Worm (Caenorhabditis elegans) whole organism, late embryonic: ENCODE data around the gene nspg-1.

ENCODE experiments used
- C08G9.2 ChIP-seq: sonication (generic microtip); optimal IDR thresholded peaks from 2 replicates; lab custom pipeline; 2016; ENCODE audit warnings: mild to moderate bottlenecking, missing genetic modification characterization, moderate library complexity, missing compliant biosample characterization
- C38D4.7 ChIP-seq: fragments of 200-800 bp; sonication (Bioruptor generic); optimal IDR thresholded peaks from 2 replicates; lab custom pipeline; 2018; ENCODE audit warnings: mild to moderate bottlenecking, missing genetic modification characterization, moderate library complexity, missing compliant biosample characterization
- K02D7.2 ChIP-seq: sonication (generic microtip); optimal IDR thresholded peaks from 2 replicates; lab custom pipeline; 2017; ENCODE audit warnings: mild to moderate bottlenecking, missing genetic modification characterization, missing compliant biosample characterization
- K09A11.1 ChIP-seq: sonication (generic microtip); optimal IDR thresholded peaks from 2 replicates; lab custom pipeline; 2017; ENCODE audit warnings: antibody characterized with exemption, mild to moderate bottlenecking, missing genetic modification characterization, missing compliant biosample characterization; ENCODE audit not compliant: insufficient read depth
- T23F11.4 ChIP-seq: fragments of 200-800 bp; sonication (Bioruptor generic); optimal IDR thresholded peaks from 2 replicates; lab custom pipeline; 2018; ENCODE audit warnings: mild to moderate bottlenecking, missing genetic modification characterization, missing compliant biosample characterization
- Y22D7AL.16 ChIP-seq: sonication (generic microtip); optimal IDR thresholded peaks from 2 replicates; lab custom pipeline; 2016; ENCODE audit warnings: missing genetic modification characterization, missing compliant biosample characterization
- ahr-1 ChIP-seq: sonication (generic microtip); optimal IDR thresholded peaks from 2 replicates; lab custom pipeline; 2016; ENCODE audit warnings: missing genetic modification characterization, missing compliant biosample characterization
- ama-1 ChIP-seq: fragments of 150-350 bp; optimal IDR thresholded peaks from 2 replicates; lab custom pipeline; 2014
- ceh-14 ChIP-seq: sonication (generic microtip); optimal IDR thresholded peaks from 2 replicates; lab custom pipeline; 2016; ENCODE audit warnings: missing genotype, missing genetic modification characterization, missing compliant biosample characterization
- ceh-19 ChIP-seq: fragments of 200-800 bp; sonication (Bioruptor generic); optimal IDR thresholded peaks from 2 replicates; lab custom pipeline; 2018; ENCODE audit warnings: mild to moderate bottlenecking, missing genetic modification characterization, missing compliant biosample characterization
- ceh-2 ChIP-seq: sonication (generic microtip); optimal IDR thresholded peaks from 2 replicates; lab custom pipeline; 2016; ENCODE audit warnings: missing genotype, missing genetic modification characterization, missing compliant biosample characterization
- ceh-22 ChIP-seq: sonication (generic microtip); optimal IDR thresholded peaks from 2 replicates; lab custom pipeline; 2017; ENCODE audit warnings: missing biosample characterization, missing genetic modification characterization
- ceh-24 ChIP-seq: sonication (generic microtip); optimal IDR thresholded peaks from 2 replicates; lab custom pipeline; 2016; ENCODE audit warnings: mild to moderate bottlenecking, missing genetic modification characterization, missing compliant biosample characterization
- ceh-30 ChIP-seq: fragments of 150-350 bp; optimal IDR thresholded peaks from 2 replicates; lab custom pipeline; 2014; ENCODE audit warnings: missing biosample characterization, missing genetic modification characterization
- ceh-31 ChIP-seq: sonication (generic microtip); optimal IDR thresholded peaks from 2 replicates; lab custom pipeline; 2016; ENCODE audit warnings: missing genetic modification characterization, missing compliant biosample characterization
- ceh-34 ChIP-seq: sonication (generic microtip); optimal IDR thresholded peaks from 2 replicates; lab custom pipeline; 2016; ENCODE audit warnings: mild to moderate bottlenecking, missing genetic modification characterization, missing compliant biosample characterization
- ceh-45 ChIP-seq: fragments of 200-800 bp; sonication (Bioruptor generic); IDR thresholded peaks from 2 replicates; pipeline ENCODE4 v1.3.6; 2022; ENCODE audit warnings: missing genetic modification reagents, missing genetic modification characterization, missing compliant biosample characterization
- ceh-48 ChIP-seq: sonication (generic microtip); optimal IDR thresholded peaks from 2 replicates; lab custom pipeline; 2016; ENCODE audit warnings: missing genetic modification characterization, inconsistent platforms, missing compliant biosample characterization
- ceh-6 ChIP-seq: fragments of 200-800 bp; sonication (Bioruptor generic); optimal IDR thresholded peaks from 2 replicates; lab custom pipeline; 2018; ENCODE audit warnings: mild to moderate bottlenecking, missing genetic modification characterization, missing compliant biosample characterization
- ceh-9 ChIP-seq: sonication (generic microtip); optimal IDR thresholded peaks from 2 replicates; lab custom pipeline; 2016; ENCODE audit warnings: mild to moderate bottlenecking, missing genetic modification characterization, inconsistent platforms, missing compliant biosample characterization
- che-1 ChIP-seq: sonication (generic microtip); optimal IDR thresholded peaks from 2 replicates; lab custom pipeline; 2016; ENCODE audit warnings: mild to moderate bottlenecking, missing genetic modification characterization, missing compliant biosample characterization
- dmd-4 ChIP-seq: sonication (generic microtip); optimal IDR thresholded peaks from 2 replicates; lab custom pipeline; 2016; ENCODE audit warnings: borderline replicate concordance, missing genetic modification characterization, missing compliant biosample characterization
- dve-1 ChIP-seq: sonication (generic microtip); optimal IDR thresholded peaks from 2 replicates; lab custom pipeline; 2017; ENCODE audit warnings: antibody characterized with exemption, mild to moderate bottlenecking, missing genetic modification characterization, missing compliant biosample characterization
- elt-4 ChIP-seq: sonication (generic microtip); optimal IDR thresholded peaks from 2 replicates; lab custom pipeline; 2016; ENCODE audit warnings: missing genetic modification characterization, missing compliant biosample characterization
- ets-4 ChIP-seq: sonication (generic microtip); optimal IDR thresholded peaks from 2 replicates; lab custom pipeline; 2016; ENCODE audit warnings: missing genetic modification characterization, missing compliant biosample characterization
- eyg-1 ChIP-seq: sonication (generic microtip); optimal IDR thresholded peaks from 2 replicates; lab custom pipeline; 2016; ENCODE audit warnings: missing genotype, missing genetic modification characterization, missing compliant biosample characterization
- gmeb-2 ChIP-seq: sonication (generic microtip); optimal IDR thresholded peaks from 2 replicates; lab custom pipeline; 2016; ENCODE audit warnings: missing genetic modification characterization, inconsistent platforms, missing compliant biosample characterization
- hlh-30 ChIP-seq: sonication (generic microtip); optimal IDR thresholded peaks from 2 replicates; lab custom pipeline; 2017; ENCODE audit warnings: antibody characterized with exemption, missing genetic modification characterization, missing compliant biosample characterization; ENCODE audit not compliant: insufficient read depth
- hlh-6 ChIP-seq: sonication (generic microtip); optimal IDR thresholded peaks from 2 replicates; lab custom pipeline; 2016; ENCODE audit warnings: missing genotype, missing genetic modification characterization, missing compliant biosample characterization
- lim-6 ChIP-seq: sonication (generic microtip); optimal IDR thresholded peaks from 2 replicates; lab custom pipeline; 2016; ENCODE audit warnings: missing genetic modification characterization, missing compliant biosample characterization
- lin-11 ChIP-seq: fragments of 200-800 bp; sonication (Bioruptor generic); optimal IDR thresholded peaks from 2 replicates; lab custom pipeline; 2018; ENCODE audit warnings: mild to moderate bottlenecking, missing genetic modification characterization, missing compliant biosample characterization
- mec-3 ChIP-seq: sonication (generic microtip); optimal IDR thresholded peaks from 2 replicates; lab custom pipeline; 2016; ENCODE audit warnings: borderline replicate concordance, missing genetic modification characterization, missing compliant biosample characterization
- nfya-1 ChIP-seq: sonication (generic microtip); optimal IDR thresholded peaks from 2 replicates; lab custom pipeline; 2017; ENCODE audit warnings: missing genetic modification characterization, mild to moderate bottlenecking, missing compliant biosample characterization, antibody characterized with exemption, moderate library complexity
- nhr-11 ChIP-seq: fragments of 150-350 bp; optimal IDR thresholded peaks from 2 replicates; lab custom pipeline; 2014; ENCODE audit warnings: missing biosample characterization, missing genetic modification characterization
- nhr-232 ChIP-seq: sonication (generic microtip); optimal IDR thresholded peaks from 2 replicates; lab custom pipeline; 2016; ENCODE audit warnings: missing genetic modification characterization, missing compliant biosample characterization
- npax-4 ChIP-seq: sonication (generic microtip); optimal IDR thresholded peaks from 2 replicates; lab custom pipeline; 2016; ENCODE audit warnings: missing genetic modification characterization, missing compliant biosample characterization
- pag-3 ChIP-seq: sonication (generic microtip); optimal IDR thresholded peaks from 2 replicates; lab custom pipeline; 2016; ENCODE audit warnings: missing compliant biosample characterization, missing genetic modification characterization, borderline replicate concordance
- pat-9 ChIP-seq: fragments of 200-800 bp; sonication (Bioruptor generic); optimal IDR thresholded peaks from 2 replicates; lab custom pipeline; 2018; ENCODE audit warnings: mild to moderate bottlenecking, missing genetic modification characterization, moderate library complexity, missing compliant biosample characterization
- pax-1 ChIP-seq: fragments of 150-350 bp; optimal IDR thresholded peaks from 2 replicates; lab custom pipeline; 2014; ENCODE audit warnings: missing biosample characterization, missing genetic modification characterization
- pha-2 ChIP-seq: sonication (generic microtip); optimal IDR thresholded peaks from 2 replicates; lab custom pipeline; 2017; ENCODE audit warnings: mild to moderate bottlenecking, missing genetic modification characterization, missing compliant biosample characterization
- pha-4 ChIP-seq: fragments of 150-350 bp; optimal IDR thresholded peaks from 2 replicates; lab custom pipeline; 2018; ENCODE audit warnings: missing biosample characterization, missing genetic modification reagents, missing genetic modification characterization
- pqm-1 ChIP-seq: sonication (generic microtip); optimal IDR thresholded peaks from 2 replicates; lab custom pipeline; 2016; ENCODE audit warnings: missing genetic modification characterization, missing compliant biosample characterization
- ref-2 ChIP-seq: sonication (generic microtip); optimal IDR thresholded peaks from 2 replicates; lab custom pipeline; 2016; ENCODE audit warnings: missing genetic modification characterization, missing compliant biosample characterization
- rnt-1 ChIP-seq: sonication (generic microtip); optimal IDR thresholded peaks from 2 replicates; lab custom pipeline; 2016; ENCODE audit warnings: missing genetic modification characterization, missing compliant biosample characterization
- sox-2 ChIP-seq: fragments of 200-800 bp; sonication (Bioruptor generic); IDR thresholded peaks from 2 replicates; pipeline ENCODE4 v1.3.6; 2022; ENCODE audit warnings: missing genetic modification reagents, missing genetic modification characterization, missing compliant biosample characterization
- sox-4 ChIP-seq: sonication (generic microtip); optimal IDR thresholded peaks from 2 replicates; lab custom pipeline; 2017; ENCODE audit warnings: mild to moderate bottlenecking, missing genetic modification characterization, inconsistent platforms, missing compliant biosample characterization
- syd-9 ChIP-seq: sonication (generic microtip); optimal IDR thresholded peaks from 2 replicates; lab custom pipeline; 2016; ENCODE audit warnings: mild to moderate bottlenecking, missing genetic modification characterization, moderate library complexity, missing compliant biosample characterization
- tbx-2 ChIP-seq: sonication (generic microtip); optimal IDR thresholded peaks from 2 replicates; lab custom pipeline; 2016; ENCODE audit warnings: missing genetic modification characterization, missing compliant biosample characterization
- tbx-7 ChIP-seq: sonication (generic microtip); optimal IDR thresholded peaks from 2 replicates; lab custom pipeline; 2016; ENCODE audit warnings: missing genotype, missing genetic modification characterization, missing compliant biosample characterization
- ttx-3 ChIP-seq: sonication (generic microtip); optimal IDR thresholded peaks from 2 replicates; lab custom pipeline; 2016; ENCODE audit warnings: missing genetic modification reagents, missing genetic modification characterization, missing compliant biosample characterization
- unc-55 ChIP-seq: sonication (generic microtip); optimal IDR thresholded peaks from 2 replicates; lab custom pipeline; 2017; ENCODE audit warnings: missing biosample characterization, missing genetic modification reagents, missing genetic modification characterization
- unc-86 ChIP-seq: sonication (generic microtip); optimal IDR thresholded peaks from 2 replicates; lab custom pipeline; 2016; ENCODE audit warnings: missing genetic modification characterization, missing compliant biosample characterization
- zip-5 ChIP-seq: sonication (generic microtip); optimal IDR thresholded peaks from 2 replicates; lab custom pipeline; 2016; ENCODE audit warnings: missing genetic modification characterization, missing compliant biosample characterization
- ztf-16 ChIP-seq: sonication (generic microtip); optimal IDR thresholded peaks from 2 replicates; lab custom pipeline; 2017; ENCODE audit warnings: missing genetic modification characterization, missing compliant biosample characterization

Gene nspg-1

ce11 chrV:12869948-12870347 is 2.1 kb upstream of the nspg-1 start, which contains the start of gene T07F10.3:
Gene T07F10.3 (minus strand): TSS chrV:12870045.
- no peak for TF ChIP-seq T23F11.4
- peak; percentile 79 for TF ChIP-seq ceh-14 (tag; lab: Kevin White, UChicago)
- TF ChIP-seq ceh-2 (tag; lab: Kevin White, UChicago) = peak; percentile 96
- TF ChIP-seq ama-1 = no peak
- no peak for TF ChIP-seq unc-55 (GFP tag; lab: Kevin White, UChicago)
- TF ChIP-seq Y22D7AL.16 (tag; lab: Kevin White, UChicago) = peak; percentile 35
- TF ChIP-seq elt-4 (tag; lab: Kevin White, UChicago) = no peak
- no peak for TF ChIP-seq syd-9
- TF ChIP-seq tbx-7 (tag; lab: Kevin White, UChicago) = peak; percentile 98
- TF ChIP-seq eyg-1 (tag; lab: Kevin White, UChicago) = no peak
- TF ChIP-seq ttx-3 (tag; lab: Kevin White, UChicago) = peak; percentile 21
- TF ChIP-seq lim-6 (tag; lab: Kevin White, UChicago) = peak; percentile 86
- no peak for TF ChIP-seq ceh-6 (GFP tag; lab: Kevin White, UChicago)
- no peak for TF ChIP-seq sox-4 (tag; lab: Kevin White, UChicago)
- no peak for TF ChIP-seq dve-1
- peak; percentile 99 for TF ChIP-seq ceh-31
- TF ChIP-seq K09A11.1 (tag; lab: Kevin White, UChicago) = no peak
- TF ChIP-seq ets-4 (tag; lab: Kevin White, UChicago) = peak; percentile 99
- no peak for TF ChIP-seq sox-2 (GFP tag; lab: Robert Waterston, UW)
- peak; percentile 99 for TF ChIP-seq C08G9.2 (tag; lab: Kevin White, UChicago)
- TF ChIP-seq lin-11 = no peak
- no peak for TF ChIP-seq npax-4 (tag; lab: Kevin White, UChicago)
- peak; percentile 94 for TF ChIP-seq mec-3 (tag; lab: Kevin White, UChicago)
- no peak for TF ChIP-seq ceh-9 (tag; lab: Kevin White, UChicago)
- TF ChIP-seq ref-2 (tag; lab: Kevin White, UChicago) = peak; percentile 96
- TF ChIP-seq ceh-19 = no peak
- no peak for TF ChIP-seq C38D4.7 (GFP tag; lab: Kevin White, UChicago)
- TF ChIP-seq nhr-11 = no peak
- TF ChIP-seq ceh-22 (tag; lab: Kevin White, UChicago) = no peak
- TF ChIP-seq ztf-16 (tag; lab: Kevin White, UChicago) = peak; percentile 22
- no peak for TF ChIP-seq dmd-4 (tag; lab: Kevin White, UChicago)
- TF ChIP-seq pag-3 (tag; lab: Kevin White, UChicago) = no peak
- no peak for TF ChIP-seq hlh-30
- peak; percentile 18 for TF ChIP-seq gmeb-2 (tag; lab: Kevin White, UChicago)
- peak; percentile 35 for TF ChIP-seq nfya-1 (tag; lab: Kevin White, UChicago)
- TF ChIP-seq tbx-2 = peak; percentile 97
- TF ChIP-seq K02D7.2 = no peak
- no peak for TF ChIP-seq pax-1 (tag; lab: Kevin White, UChicago)
- peak; percentile 62 for TF ChIP-seq ceh-34 (tag; lab: Kevin White, UChicago)
- peak; percentile 50 for TF ChIP-seq hlh-6 (tag; lab: Kevin White, UChicago)
- TF ChIP-seq pqm-1 = peak; percentile 74
- TF ChIP-seq ceh-24 (tag; lab: Kevin White, UChicago) = no peak
- TF ChIP-seq ahr-1 (tag; lab: Kevin White, UChicago) = peak; percentile 66
- peak; percentile 92 for TF ChIP-seq zip-5 (tag; lab: Kevin White, UChicago)
- TF ChIP-seq pha-2 (tag; lab: Kevin White, UChicago) = no peak
- no peak for TF ChIP-seq ceh-45 (GFP tag; lab: Robert Waterston, UW)
- peak; percentile 81 for TF ChIP-seq rnt-1 (tag; lab: Kevin White, UChicago)
- TF ChIP-seq ceh-48 (tag; lab: Kevin White, UChicago) = no peak
- TF ChIP-seq pha-4 (tag; lab: Kevin White, UChicago) = no peak
- no peak for TF ChIP-seq pat-9 (tag; lab: Kevin White, UChicago)
- no peak for TF ChIP-seq che-1 (tag; lab: Kevin White, UChicago)
- peak; percentile 66 for TF ChIP-seq unc-86 (tag; lab: Kevin White, UChicago)
- TF ChIP-seq ceh-30 = no peak
- no peak for TF ChIP-seq nhr-232 (tag; lab: Kevin White, UChicago)
